Worm (Caenorhabditis elegans) whole organism, L2 larva: ENCODE results near the gene moa-1.

Source experiments
- C34F6.9 ChIP-seq: fragments of 150-350 bp; optimal IDR thresholded peaks from 2 replicates; lab custom pipeline; 2014; ENCODE audit warnings: missing biosample characterization, missing genetic modification characterization
- F13H6.1 ChIP-seq: sonication (generic microtip); optimal IDR thresholded peaks from 2 replicates; lab custom pipeline; 2016; ENCODE audit warnings: missing genetic modification characterization, missing compliant biosample characterization
- R02D3.7 ChIP-seq: fragments of 150-350 bp; optimal IDR thresholded peaks from 2 replicates; lab custom pipeline; 2014; ENCODE audit warnings: missing biosample characterization, missing genetic modification characterization
- Y55F3AM.14 ChIP-seq: fragments of 200-800 bp; sonication (Bioruptor generic); optimal IDR thresholded peaks from 2 replicates; lab custom pipeline; 2018; ENCODE audit warnings: mild to moderate bottlenecking, missing genetic modification characterization, missing compliant biosample characterization
- ZK546.5 ChIP-seq: sonication (generic microtip); optimal IDR thresholded peaks from 2 replicates; lab custom pipeline; 2017; ENCODE audit warnings: missing biosample characterization, missing genetic modification characterization
- alr-1 ChIP-seq: fragments of 150-350 bp; optimal IDR thresholded peaks from 2 replicates; lab custom pipeline; 2014; ENCODE audit warnings: missing biosample characterization, missing genetic modification characterization
- aly-2 ChIP-seq: fragments of 150-350 bp; optimal IDR thresholded peaks from 2 replicates; lab custom pipeline; 2014; ENCODE audit warnings: missing biosample characterization, missing genetic modification characterization
- ama-1 ChIP-seq: fragments of 150-350 bp; optimal IDR thresholded peaks from 2 replicates; lab custom pipeline; 2018; ENCODE audit warnings: inconsistent platforms
- blmp-1 ChIP-seq: sonication (generic microtip); optimal IDR thresholded peaks from 2 replicates; lab custom pipeline; 2017; ENCODE audit warnings: missing genetic modification characterization, mild to moderate bottlenecking, missing compliant biosample characterization, antibody characterized with exemption, moderate library complexity; ENCODE audit not compliant: insufficient read depth
- ceh-16 ChIP-seq: fragments of 150-350 bp; optimal IDR thresholded peaks from 2 replicates; lab custom pipeline; 2014; ENCODE audit warnings: missing biosample characterization, missing genetic modification characterization
- ceh-82 ChIP-seq: fragments of 150-350 bp; optimal IDR thresholded peaks from 2 replicates; lab custom pipeline; 2014; ENCODE audit warnings: missing biosample characterization, missing genetic modification characterization
- crh-2 ChIP-seq: sonication (generic microtip); optimal IDR thresholded peaks from 2 replicates; lab custom pipeline; 2017; ENCODE audit warnings: missing biosample characterization, missing genetic modification characterization
- dmd-4 ChIP-seq: sonication (generic microtip); optimal IDR thresholded peaks from 2 replicates; lab custom pipeline; 2017; ENCODE audit warnings: missing biosample characterization, missing genetic modification characterization
- egl-27 ChIP-seq: sonication (generic microtip); optimal IDR thresholded peaks from 3 replicates; lab custom pipeline; 2017; ENCODE audit warnings: missing biosample characterization, missing genetic modification reagents, missing genetic modification characterization
- elt-3 ChIP-seq: sonication (generic microtip); optimal IDR thresholded peaks from 2 replicates; lab custom pipeline; 2017; ENCODE audit warnings: missing biosample characterization, missing genetic modification characterization
- fos-1 ChIP-seq: fragments of 150-350 bp; optimal IDR thresholded peaks from 2 replicates; lab custom pipeline; 2014; ENCODE audit warnings: missing biosample characterization, missing genetic modification characterization
- gmeb-1 ChIP-seq: fragments of 150-350 bp; optimal IDR thresholded peaks from 2 replicates; lab custom pipeline; 2014; ENCODE audit warnings: missing biosample characterization, missing genetic modification characterization
- lin-13 ChIP-seq: fragments of 150-350 bp; optimal IDR thresholded peaks from 2 replicates; lab custom pipeline; 2014; ENCODE audit warnings: missing biosample characterization, missing genetic modification reagents, missing genetic modification characterization
- lin-39 ChIP-seq: fragments of 150-350 bp; optimal IDR thresholded peaks from 2 replicates; lab custom pipeline; 2014; ENCODE audit warnings: missing biosample characterization, missing genetic modification reagents, missing genetic modification characterization
- lsy-2 ChIP-seq, 2 experiments: fragments of 150-350 bp in 1 of 2; sonication (generic microtip) in 1 of 2; optimal IDR thresholded peaks; 2 replicates each; lab custom pipeline; 2014 to 2017; ENCODE audit warnings: missing biosample characterization in 2 of 2, missing genetic modification characterization in 2 of 2
- mab-5 ChIP-seq: fragments of 150-350 bp; optimal IDR thresholded peaks from 2 replicates; lab custom pipeline; 2014; ENCODE audit warnings: missing biosample characterization, missing genetic modification characterization
- mbf-1 ChIP-seq: sonication (generic microtip); optimal IDR thresholded peaks from 2 replicates; lab custom pipeline; 2017; ENCODE audit warnings: missing biosample characterization, missing genetic modification characterization
- nhr-10 ChIP-seq: sonication (generic microtip); optimal IDR thresholded peaks from 2 replicates; lab custom pipeline; 2017; ENCODE audit warnings: missing biosample characterization, missing genetic modification characterization
- nhr-11 ChIP-seq: fragments of 150-350 bp; optimal IDR thresholded peaks from 2 replicates; lab custom pipeline; 2014; ENCODE audit warnings: missing biosample characterization, missing genetic modification characterization
- nhr-12 ChIP-seq: fragments of 150-350 bp; optimal IDR thresholded peaks from 2 replicates; lab custom pipeline; 2014; ENCODE audit warnings: missing biosample characterization, missing genetic modification characterization
- nhr-129 ChIP-seq: fragments of 150-350 bp; optimal IDR thresholded peaks from 2 replicates; lab custom pipeline; 2014; ENCODE audit warnings: missing biosample characterization, missing genetic modification characterization
- nhr-21 ChIP-seq: fragments of 150-350 bp; optimal IDR thresholded peaks from 2 replicates; lab custom pipeline; 2014; ENCODE audit warnings: missing biosample characterization, missing genetic modification characterization
- nhr-237 ChIP-seq: fragments of 150-350 bp; optimal IDR thresholded peaks from 2 replicates; lab custom pipeline; 2014; ENCODE audit warnings: missing biosample characterization, missing genetic modification characterization
- nhr-6 ChIP-seq: fragments of 150-350 bp; optimal IDR thresholded peaks from 2 replicates; lab custom pipeline; 2014; ENCODE audit warnings: missing biosample characterization, missing genetic modification characterization
- nhr-77 ChIP-seq: fragments of 150-350 bp; optimal IDR thresholded peaks from 2 replicates; lab custom pipeline; 2014; ENCODE audit warnings: missing biosample characterization, missing genetic modification characterization
- sem-4 ChIP-seq: fragments of 150-350 bp; optimal IDR thresholded peaks from 2 replicates; lab custom pipeline; 2014; ENCODE audit warnings: missing biosample characterization, missing genetic modification reagents, missing genetic modification characterization
- skn-1 ChIP-seq: sonication (generic microtip); optimal IDR thresholded peaks from 2 replicates; lab custom pipeline; 2017; ENCODE audit warnings: missing biosample characterization, missing genetic modification characterization
- sma-3 ChIP-seq: sonication (generic microtip); optimal IDR thresholded peaks from 2 replicates; lab custom pipeline; 2016; ENCODE audit warnings: missing genetic modification reagents, missing genetic modification characterization, missing compliant biosample characterization
- sma-9 ChIP-seq, 2 experiments: fragments of 150-350 bp in 1 of 2; sonication (generic microtip) in 1 of 2; optimal IDR thresholded peaks; 2 replicates each; lab custom pipeline; 2014 to 2016; ENCODE audit warnings: missing genetic modification characterization in 2 of 2, mild to moderate bottlenecking in 1 of 2, missing biosample characterization in 1 of 2, missing compliant biosample characterization in 1 of 2, missing genetic modification reagents in 1 of 2, moderate library complexity in 1 of 2
- snpc-4 ChIP-seq: fragments of 150-350 bp; optimal IDR thresholded peaks from 2 replicates; lab custom pipeline; 2014; ENCODE audit warnings: missing biosample characterization, missing genetic modification characterization
- unc-39 ChIP-seq: fragments of 150-350 bp; optimal IDR thresholded peaks from 2 replicates; lab custom pipeline; 2014; ENCODE audit warnings: missing biosample characterization, missing genetic modification characterization
- unc-55 ChIP-seq: fragments of 150-350 bp; sonication (generic microtip); optimal IDR thresholded peaks from 3 replicates; lab custom pipeline; 2014; ENCODE audit warnings: missing biosample characterization, missing genetic modification reagents, missing genetic modification characterization
- unc-62 ChIP-seq: fragments of 150-350 bp; optimal IDR thresholded peaks from 2 replicates; lab custom pipeline; 2014; ENCODE audit warnings: missing biosample characterization, missing genetic modification reagents, missing genetic modification characterization
- zag-1 ChIP-seq: fragments of 150-350 bp; optimal IDR thresholded peaks from 2 replicates; lab custom pipeline; 2014; ENCODE audit warnings: missing biosample characterization, missing genetic modification characterization
- ztf-1 ChIP-seq: fragments of 200-800 bp; sonication (Bioruptor generic); conservative IDR thresholded peaks from 2 replicates; pipeline ENCODE4 v1.3.6; 2022; ENCODE audit warnings: missing genetic modification characterization, missing compliant biosample characterization
- ztf-4 ChIP-seq: fragments of 150-350 bp; optimal IDR thresholded peaks from 2 replicates; lab custom pipeline; 2014; ENCODE audit warnings: missing biosample characterization, missing genetic modification characterization

moa-1 gene

ce11 chrIII:1962552-1962951, 7.2 kb downstream of the moa-1 start:
- TF ChIP-seq fos-1 (tag; lab: Kevin White, UChicago) (peak; percentile 6), egl-27 (no peak)

ce11 chrIII:1961895-1962506, 7.7 kb downstream of the moa-1 start, which contains the start of gene mboa-6:
Gene mboa-6 (minus strand): TSS chrIII:1961945.
- TF ChIP-seq C34F6.9 (tag; lab: Kevin White, UChicago) = no peak
- peak; percentile 37 for TF ChIP-seq unc-55 (GFP tag; lab: Kevin White, UChicago)
- TF ChIP-seq, all 48 proteins: peak for 1

- no peak for TF ChIP-seq lsy-2 (tag; optimal IDR thresholded peaks at IDR 0.05; lab: Kevin White, UChicago)
- TF ChIP-seq skn-1 (tag; lab: Kevin White, UChicago) = no peak
- TF ChIP-seq dmd-4 = no peak
- TF ChIP-seq nhr-21 (tag; lab: Kevin White, UChicago) = no peak
- TF ChIP-seq R02D3.7 = no peak
- no peak for TF ChIP-seq nhr-237 (tag; lab: Kevin White, UChicago)
- TF ChIP-seq egl-27 = no peak
- TF ChIP-seq nhr-10 (tag; lab: Kevin White, UChicago) = no peak
- no peak for TF ChIP-seq zag-1 (tag; lab: Kevin White, UChicago)
- TF ChIP-seq ztf-4 (tag; lab: Kevin White, UChicago) = no peak
- no peak for TF ChIP-seq mab-5 (tag; lab: Kevin White, UChicago)
These were observed 14.1 kb downstream of the moa-1 start for ce11 chrIII:1955520-1956095.

ce11 chrIII:1951388-1951787, 18.3 kb downstream of the moa-1 start, which contains the start of gene F53A3.7:
Gene F53A3.7 (plus strand): TSS chrIII:1951526.
- TF ChIP-seq nhr-11 (tag; lab: Kevin White, UChicago) (no peak), unc-39 (tag; lab: Kevin White, UChicago) (no peak), ceh-82 (no peak), ama-1 (lab: Kevin White, UChicago) (peak; percentile 15), lsy-2 (tag; optimal IDR thresholded peaks at IDR 0.05; lab: Kevin White, UChicago) (peak; percentile 23 to 31), sem-4 (tag; lab: Kevin White, UChicago) (peak; percentile 13), gmeb-1 (tag; lab: Kevin White, UChicago) (no peak), ceh-16 (no peak), unc-62 (GFP tag; lab: Kevin White, UChicago) (no peak)

- no peak for TF ChIP-seq alr-1
- TF ChIP-seq Y55F3AM.14 = no peak
- no peak for TF ChIP-seq unc-62 (GFP tag; lab: Kevin White, UChicago)
- peak; percentile 60 for TF ChIP-seq lin-39 (tag; lab: Kevin White, UChicago)
- peak; percentile 11 for TF ChIP-seq egl-27
- TF ChIP-seq ztf-4 (tag; lab: Kevin White, UChicago) = peak; percentile 50
- TF ChIP-seq sma-3 (GFP tag; lab: Kevin White, UChicago) = peak; percentile 85
- TF ChIP-seq aly-2 = no peak
- TF ChIP-seq crh-2 (tag; lab: Kevin White, UChicago) = peak; percentile 95
- TF ChIP-seq lin-13 (GFP tag; lab: Kevin White, UChicago) = peak; percentile 97
- TF ChIP-seq elt-3 = no peak
- TF ChIP-seq nhr-237 (tag; lab: Kevin White, UChicago) = peak; percentile 42
- TF ChIP-seq nhr-21 (tag; lab: Kevin White, UChicago) = peak; percentile 86
- no peak for TF ChIP-seq dmd-4
- peak; percentile 76 for TF ChIP-seq fos-1 (tag; lab: Kevin White, UChicago)
- peak; percentile 98 for TF ChIP-seq unc-55 (GFP tag; lab: Kevin White, UChicago)
- peak; percentile 77 for TF ChIP-seq mab-5 (tag; lab: Kevin White, UChicago)
- TF ChIP-seq zag-1 (tag; lab: Kevin White, UChicago) = peak; percentile 77
- TF ChIP-seq ama-1 (lab: Kevin White, UChicago) = peak; percentile 72
- TF ChIP-seq sem-4 (tag; lab: Kevin White, UChicago) = peak; percentile 78
- peak; percentile 77 to 95 for TF ChIP-seq lsy-2 (tag; optimal IDR thresholded peaks at IDR 0.05; lab: Kevin White, UChicago)
- peak; percentile 80 for TF ChIP-seq nhr-6 (tag; lab: Kevin White, UChicago)
- peak; percentile 98 for TF ChIP-seq gmeb-1 (tag; lab: Kevin White, UChicago)
- peak; percentile 95 for TF ChIP-seq C34F6.9 (tag; lab: Kevin White, UChicago)
- TF ChIP-seq skn-1 (tag; lab: Kevin White, UChicago) = no peak
- TF ChIP-seq R02D3.7 = no peak
- TF ChIP-seq ztf-1 (GFP tag; lab: Robert Waterston, UW) = no peak
- peak; percentile 64 for TF ChIP-seq blmp-1 (tag; lab: Kevin White, UChicago)
- no peak for TF ChIP-seq nhr-12 (tag; lab: Kevin White, UChicago)
- TF ChIP-seq nhr-129 (tag; lab: Kevin White, UChicago) = peak; percentile 97
- no peak for TF ChIP-seq mbf-1
- peak; percentile 81 for TF ChIP-seq F13H6.1 (tag; lab: Kevin White, UChicago)
- TF ChIP-seq ZK546.5 (tag; lab: Kevin White, UChicago) = peak; percentile 57
- no peak for TF ChIP-seq nhr-77
- TF ChIP-seq snpc-4 (tag; lab: Kevin White, UChicago) = peak; percentile 73
- peak; percentile 92 for TF ChIP-seq sma-9 (GFP tag; optimal IDR thresholded peaks at IDR 0.05; lab: Kevin White, UChicago)
- TF ChIP-seq sma-9 (tag; optimal IDR thresholded peaks at IDR 0.05; lab: Kevin White, UChicago) = no peak
- TF ChIP-seq nhr-11 (tag; lab: Kevin White, UChicago) = no peak
These were observed 19.5 kb downstream of the moa-1 start, which contains the start of the genes polh-1 and rps-22 for ce11 chrIII:1950236-1950635. Gene polh-1 (minus strand): TSS chrIII:1950269. Gene rps-22 (plus strand): TSS chrIII:1950535.
